Worm (Caenorhabditis elegans): ENCODE measurements around the gene ZK637.14.
A peak's percentile ranks its signal among the peaks of the same experiment; 100 is the strongest.

The ZK637.14 gene

ce11 chrIII:8873045-8873457 is 15.9 kb downstream of the ZK637.14 start:
- TF ChIP-seq elt-2 (tag; optimal IDR thresholded peaks at IDR 0.05) (no peak), snpc-4 (tag; optimal IDR thresholded peaks at IDR 0.05) (no peak), hmg-11 (tag; optimal IDR thresholded peaks at IDR 0.05) (peak; percentile 9), aly-2 (tag; optimal IDR thresholded peaks at IDR 0.05) (no peak), daf-12 (tag; optimal IDR thresholded peaks at IDR 0.05) (no peak), nhr-67 (tag; optimal IDR thresholded peaks at IDR 0.05) (no peak), pqm-1 (tag; optimal IDR thresholded peaks at IDR 0.05) (no peak), skn-1 (tag; optimal IDR thresholded peaks at IDR 0.05) (no peak), lsy-12 (tag; optimal IDR thresholded peaks at IDR 0.05) (no peak), lin-39 (tag; optimal IDR thresholded peaks at IDR 0.05) (peak; percentile 56), ceh-9 (tag; optimal IDR thresholded peaks at IDR 0.05) (no peak), unc-62 (GFP tag; optimal IDR thresholded peaks at IDR 0.05) (no peak), pha-4 (tag; optimal IDR thresholded peaks at IDR 0.05) (no peak), nhr-43 (tag; optimal IDR thresholded peaks at IDR 0.05; ENCODE audit: poor library complexity, severe bottlenecking) (no peak), zag-1 (tag; optimal IDR thresholded peaks at IDR 0.05) (no peak), ztf-4 (tag; optimal IDR thresholded peaks at IDR 0.05) (no peak), lin-15B (tag; optimal IDR thresholded peaks at IDR 0.05) (no peak), fkh-2 (tag; optimal IDR thresholded peaks at IDR 0.05) (no peak), nhr-28 (tag; optimal IDR thresholded peaks at IDR 0.05) (no peak), nfya-1 (tag; optimal IDR thresholded peaks at IDR 0.05; ENCODE audit: insufficient read depth) (peak; percentile 52), jun-1 (tag; optimal IDR thresholded peaks at IDR 0.05) (no peak), nhr-77 (tag; optimal IDR thresholded peaks at IDR 0.05) (no peak), ztf-11 (tag; optimal IDR thresholded peaks at IDR 0.05) (no peak), egl-5 (tag; optimal IDR thresholded peaks at IDR 0.05) (peak; percentile 11), eor-1 (tag; optimal IDR thresholded peaks at IDR 0.05) (no peak), fos-1 (tag; optimal IDR thresholded peaks at IDR 0.05) (no peak)

ce11 chrIII:8869663-8870062 is 19.3 kb downstream of the ZK637.14 start:
- no peak for TF ChIP-seq daf-12 (tag; optimal IDR thresholded peaks at IDR 0.05)
- TF ChIP-seq lin-15B (tag; optimal IDR thresholded peaks at IDR 0.05): no peak
- TF ChIP-seq nhr-11 (tag; optimal IDR thresholded peaks at IDR 0.05): no peak
- TF ChIP-seq jun-1 (tag; optimal IDR thresholded peaks at IDR 0.05): no peak
- no peak for TF ChIP-seq ceh-82 (tag; optimal IDR thresholded peaks at IDR 0.05)
- TF ChIP-seq egl-27 (tag; optimal IDR thresholded peaks at IDR 0.05): no peak
- no peak for TF ChIP-seq snpc-4 (tag; optimal IDR thresholded peaks at IDR 0.05)
- no peak for TF ChIP-seq nhr-76 (tag; optimal IDR thresholded peaks at IDR 0.05)
- TF ChIP-seq elt-1 (tag; optimal IDR thresholded peaks at IDR 0.05): no peak
- no peak for TF ChIP-seq ceh-9 (tag; optimal IDR thresholded peaks at IDR 0.05)
- no peak for TF ChIP-seq unc-39 (tag; optimal IDR thresholded peaks at IDR 0.05)

- TF ChIP-seq nhr-43 (tag; optimal IDR thresholded peaks at IDR 0.05; ENCODE audit: poor library complexity, severe bottlenecking) (peak; percentile 22), zag-1 (tag; optimal IDR thresholded peaks at IDR 0.05) (no peak), nfya-1 (tag; optimal IDR thresholded peaks at IDR 0.05; ENCODE audit: insufficient read depth) (peak; percentile 27), ceh-16 (tag; optimal IDR thresholded peaks at IDR 0.05) (no peak), pha-4 (tag; optimal IDR thresholded peaks at IDR 0.05) (peak; percentile 63), ceh-28 (tag; optimal IDR thresholded peaks at IDR 0.05) (peak; percentile 51), nhr-23 (tag; optimal IDR thresholded peaks at IDR 0.05) (peak; percentile 67), nhr-25 (tag; optimal IDR thresholded peaks at IDR 0.05) (peak; percentile 45), ceh-82 (tag; optimal IDR thresholded peaks at IDR 0.05) (no peak), daf-12 (tag; optimal IDR thresholded peaks at IDR 0.05) (no peak), fkh-10 (GFP tag; optimal IDR thresholded peaks at IDR 0.05) (no peak), jun-1 (tag; optimal IDR thresholded peaks at IDR 0.05) (peak; percentile 65), unc-62 (GFP tag; optimal IDR thresholded peaks at IDR 0.05) (no peak), pqm-1 (tag; optimal IDR thresholded peaks at IDR 0.05) (peak; percentile 94), nhr-12 (tag; optimal IDR thresholded peaks at IDR 0.05) (no peak), elt-1 (tag; optimal IDR thresholded peaks at IDR 0.05) (no peak), elt-2 (tag; optimal IDR thresholded peaks at IDR 0.05) (peak; percentile 88), ama-1 (optimal IDR thresholded peaks at IDR 0.05) (peak; percentile 14), egl-27 (tag; optimal IDR thresholded peaks at IDR 0.05) (no peak), ztf-4 (tag; optimal IDR thresholded peaks at IDR 0.05) (no peak), nhr-76 (tag; optimal IDR thresholded peaks at IDR 0.05) (no peak), fos-1 (tag; optimal IDR thresholded peaks at IDR 0.05) (no peak), elt-3 (tag; optimal IDR thresholded peaks at IDR 0.05) (peak in 1 of 3 experiments; percentile 73), lin-39 (tag; optimal IDR thresholded peaks at IDR 0.05) (no peak), nhr-11 (tag; optimal IDR thresholded peaks at IDR 0.05) (no peak), unc-39 (tag; optimal IDR thresholded peaks at IDR 0.05) (no peak), egl-5 (tag; optimal IDR thresholded peaks at IDR 0.05) (no peak), nhr-77 (tag; optimal IDR thresholded peaks at IDR 0.05) (no peak), mml-1 (tag; optimal IDR thresholded peaks at IDR 0.05) (no peak)
Measured at ce11 chrIII:8867922-8868655, 20.9 kb downstream of the ZK637.14 start.

Measured in whole organism, L3 larva.